Worm (Caenorhabditis elegans): Measurements from ENCODE around the gene pgp-4.
A peak's percentile ranks its signal among the peaks of the same experiment; 100 is the strongest.

The pgp-4 gene

ce11 chrX:11377370-11377769 lies 19.8 kb downstream of the pgp-4 start, which contains the start of gene tni-1:
TSS of gene tni-1 (minus strand) at chrX:11377470.
- TF ChIP-seq elt-2 (tag; optimal IDR thresholded peaks at IDR 0.05), result no peak
- no peak for TF ChIP-seq nhr-237 (tag; optimal IDR thresholded peaks at IDR 0.05)
- no peak for TF ChIP-seq tbx-2 (tag; optimal IDR thresholded peaks at IDR 0.05)
- no peak for TF ChIP-seq R02D3.7 (tag; optimal IDR thresholded peaks at IDR 0.05)
- no peak for TF ChIP-seq nhr-28 (tag; optimal IDR thresholded peaks at IDR 0.05)
- no peak for TF ChIP-seq nhr-23 (tag; optimal IDR thresholded peaks at IDR 0.05)
- no peak for TF ChIP-seq daf-12 (tag; optimal IDR thresholded peaks at IDR 0.05)
- no peak for TF ChIP-seq nhr-12 (tag; optimal IDR thresholded peaks at IDR 0.05)
- TF ChIP-seq pqm-1 (tag; optimal IDR thresholded peaks at IDR 0.05), result no peak
- no peak for TF ChIP-seq mml-1 (tag; optimal IDR thresholded peaks at IDR 0.05)
- no peak for TF ChIP-seq nhr-43 (tag; optimal IDR thresholded peaks at IDR 0.05; ENCODE audit: poor library complexity, severe bottlenecking)
- TF ChIP-seq sea-2 (GFP tag; optimal IDR thresholded peaks at IDR 0.05), result no peak
- no peak for TF ChIP-seq ceh-16 (tag; optimal IDR thresholded peaks at IDR 0.05)

- TF ChIP-seq nhr-77 (tag; optimal IDR thresholded peaks at IDR 0.05), result no peak
- no peak for TF ChIP-seq elt-1 (tag; optimal IDR thresholded peaks at IDR 0.05)
- TF ChIP-seq egl-5 (tag; optimal IDR thresholded peaks at IDR 0.05), result peak; percentile 0
- no peak for TF ChIP-seq nhr-28 (tag; optimal IDR thresholded peaks at IDR 0.05)
- TF ChIP-seq nfya-1 (tag; optimal IDR thresholded peaks at IDR 0.05; ENCODE audit: insufficient read depth), result peak; percentile 34
- peak; percentile 22 for TF ChIP-seq lin-39 (tag; optimal IDR thresholded peaks at IDR 0.05)
- peak; percentile 20 for TF ChIP-seq fkh-10 (GFP tag; optimal IDR thresholded peaks at IDR 0.05)
Observed at ce11 chrX:11379135-11379781, 21.6 kb downstream of the pgp-4 start.

ce11 chrX:11383359-11383758 lies 25.7 kb downstream of the pgp-4 start:
- TF ChIP-seq nhr-23 (tag; optimal IDR thresholded peaks at IDR 0.05), result peak; percentile 41
- TF ChIP-seq aly-2 (tag; optimal IDR thresholded peaks at IDR 0.05), result no peak
- TF ChIP-seq nfya-1 (tag; optimal IDR thresholded peaks at IDR 0.05; ENCODE audit: insufficient read depth), result no peak
- no peak for TF ChIP-seq elt-2 (tag; optimal IDR thresholded peaks at IDR 0.05)
- TF ChIP-seq ceh-16 (tag; optimal IDR thresholded peaks at IDR 0.05), result no peak
- TF ChIP-seq lin-39 (tag; optimal IDR thresholded peaks at IDR 0.05), result no peak
- TF ChIP-seq sea-2 (GFP tag; optimal IDR thresholded peaks at IDR 0.05), result no peak
- no peak for TF ChIP-seq nhr-11 (tag; optimal IDR thresholded peaks at IDR 0.05)

ce11 chrX:11384534-11385441 lies 27.2 kb downstream of the pgp-4 start, which contains the start of the genes F08B12.11 and prmn-1:
TSS of gene F08B12.11 (plus strand) at chrX:11385054.
TSS of gene prmn-1 (plus strand) at chrX:11385084.
- peak; percentile 66 for TF ChIP-seq nhr-25 (tag; optimal IDR thresholded peaks at IDR 0.05)
- peak; percentile 22 for TF ChIP-seq hmg-11 (tag; optimal IDR thresholded peaks at IDR 0.05)
- TF ChIP-seq nfya-1 (tag; optimal IDR thresholded peaks at IDR 0.05; ENCODE audit: insufficient read depth), result peak; percentile 31
- no peak for TF ChIP-seq nhr-11 (tag; optimal IDR thresholded peaks at IDR 0.05)
- no peak for TF ChIP-seq nhr-77 (tag; optimal IDR thresholded peaks at IDR 0.05)
- TF ChIP-seq nhr-67 (tag; optimal IDR thresholded peaks at IDR 0.05), result no peak

- no peak for TF ChIP-seq nhr-76 (tag; optimal IDR thresholded peaks at IDR 0.05)
- TF ChIP-seq fos-1 (tag; optimal IDR thresholded peaks at IDR 0.05), result no peak
- peak; percentile 26 for TF ChIP-seq nhr-23 (tag; optimal IDR thresholded peaks at IDR 0.05)
- no peak for TF ChIP-seq elt-1 (tag; optimal IDR thresholded peaks at IDR 0.05)
- peak; percentile 1 for TF ChIP-seq nhr-25 (tag; optimal IDR thresholded peaks at IDR 0.05)
Observed at ce11 chrX:11385916-11386315, 28.3 kb downstream of the pgp-4 start.

- TF ChIP-seq elt-1 (tag; optimal IDR thresholded peaks at IDR 0.05) (no peak), nhr-43 (tag; optimal IDR thresholded peaks at IDR 0.05; ENCODE audit: poor library complexity, severe bottlenecking) (no peak), mml-1 (tag; optimal IDR thresholded peaks at IDR 0.05) (no peak), ceh-16 (tag; optimal IDR thresholded peaks at IDR 0.05) (no peak), fkh-10 (GFP tag; optimal IDR thresholded peaks at IDR 0.05) (peak; percentile 95), unc-62 (GFP tag; optimal IDR thresholded peaks at IDR 0.05) (no peak), sea-2 (GFP tag; optimal IDR thresholded peaks at IDR 0.05) (no peak), nfya-1 (tag; optimal IDR thresholded peaks at IDR 0.05; ENCODE audit: insufficient read depth) (peak; percentile 11), tbx-2 (tag; optimal IDR thresholded peaks at IDR 0.05) (no peak), elt-2 (tag; optimal IDR thresholded peaks at IDR 0.05) (no peak), nhr-77 (tag; optimal IDR thresholded peaks at IDR 0.05) (no peak)
Observed at ce11 chrX:11386903-11387302, 29.3 kb downstream of the pgp-4 start.

Measured in whole organism, L3 larva.